Worm (Caenorhabditis elegans): ENCODE data around the gene C05C10.8.

ce11 chrII:9880826-9881225 is 37.0 kb downstream of the C05C10.8 start, which contains the start of gene C08H9.15:
- no peak for TF ChIP-seq mbf-1 (tag; optimal IDR thresholded peaks at IDR 0.05)
- no peak for TF ChIP-seq lin-11 (tag; optimal IDR thresholded peaks at IDR 0.05)
- TF ChIP-seq ama-1 (optimal IDR thresholded peaks at IDR 0.05) = no peak
- TF ChIP-seq nhr-25 (tag; optimal IDR thresholded peaks at IDR 0.05) = peak; percentile 31
- TF ChIP-seq snpc-4 (tag; optimal IDR thresholded peaks at IDR 0.05) = no peak
- TF ChIP-seq ZK546.5 (tag; optimal IDR thresholded peaks at IDR 0.05) = no peak
- no peak for TF ChIP-seq zag-1 (tag; optimal IDR thresholded peaks at IDR 0.05)
- no peak for TF ChIP-seq ztf-11 (tag; optimal IDR thresholded peaks at IDR 0.05)
- TF ChIP-seq elt-1 (tag; optimal IDR thresholded peaks at IDR 0.05) = no peak
- TF ChIP-seq nhr-12 (tag; optimal IDR thresholded peaks at IDR 0.05) = no peak
- no peak for TF ChIP-seq R02D3.7 (tag; optimal IDR thresholded peaks at IDR 0.05)
- no peak for TF ChIP-seq ceh-82 (tag; optimal IDR thresholded peaks at IDR 0.05)
- no peak for TF ChIP-seq alr-1 (tag; optimal IDR thresholded peaks at IDR 0.05)
- no peak for TF ChIP-seq ztf-4 (tag; optimal IDR thresholded peaks at IDR 0.05)
